Worm (Caenorhabditis elegans) whole organism, young adult: ENCODE measurements around the gene K08F8.15.

ENCODE experiments used
- C06A6.2 ChIP-seq: fragments of 200-800 bp; sonication (Bioruptor generic); conservative IDR thresholded peaks from 2 replicates; pipeline ENCODE4 v1.3.6; 2022; ENCODE audit warnings: missing genetic modification characterization, missing compliant biosample characterization
- D2030.7 ChIP-seq: fragments of 200-800 bp; sonication (Bioruptor generic); IDR thresholded peaks from 2 replicates; pipeline ENCODE4 v1.3.6; 2022; ENCODE audit warnings: missing genetic modification reagents, missing genetic modification characterization, missing compliant biosample characterization
- F52B5.7 ChIP-seq: sonication (generic microtip); optimal IDR thresholded peaks from 2 replicates; lab custom pipeline; 2016; ENCODE audit warnings: mild to moderate bottlenecking, missing genetic modification characterization, missing compliant biosample characterization
- K12H6.12 ChIP-seq: fragments of 200-800 bp; sonication (Bioruptor generic); optimal IDR thresholded peaks from 2 replicates; lab custom pipeline; 2018; ENCODE audit warnings: mild to moderate bottlenecking, missing genetic modification characterization, missing compliant biosample characterization
- T07F8.4 ChIP-seq: sonication (generic microtip); optimal IDR thresholded peaks from 2 replicates; lab custom pipeline; 2016; ENCODE audit warnings: mild to moderate bottlenecking, missing genetic modification characterization, moderate library complexity, missing compliant biosample characterization
- T26A5.8 ChIP-seq: sonication (generic microtip); optimal IDR thresholded peaks from 2 replicates; lab custom pipeline; 2016; ENCODE audit warnings: missing genetic modification characterization, missing compliant biosample characterization
- Y53F4B.3 ChIP-seq: fragments of 200-800 bp; sonication (Bioruptor generic); IDR thresholded peaks from 2 replicates; pipeline ENCODE4 v1.3.6; 2022; ENCODE audit warnings: missing genetic modification reagents, missing genetic modification characterization, missing compliant biosample characterization
- Y56A3A.18 ChIP-seq: fragments of 200-800 bp; sonication (Bioruptor generic); IDR thresholded peaks from 2 replicates; pipeline ENCODE4 v1.3.6; 2022; ENCODE audit warnings: missing genetic modification reagents, missing genetic modification characterization, missing compliant biosample characterization
- Y95B8A.8 ChIP-seq: fragments of 200-800 bp; sonication (Bioruptor generic); IDR thresholded peaks from 2 replicates; pipeline ENCODE4 v1.3.6; 2022; ENCODE audit warnings: missing genetic modification reagents, missing genetic modification characterization, missing compliant biosample characterization
- akir-1 ChIP-seq: fragments of 200-800 bp; sonication (Bioruptor generic); optimal IDR thresholded peaks from 2 replicates; lab custom pipeline; 2018; ENCODE audit warnings: mild to moderate bottlenecking, missing genetic modification characterization, moderate library complexity, missing compliant biosample characterization
- ama-1 ChIP-seq, 3 experiments: fragments of 150-350 bp in 1 of 3; sonication (generic microtip) in 2 of 3; optimal IDR thresholded peaks; 2 replicates each; lab custom pipeline; 2014 to 2018; ENCODE audit warnings: missing biosample characterization in 2 of 3, missing genetic modification characterization in 2 of 3, missing genetic modification reagents in 2 of 3
- aptf-2 ChIP-seq: fragments of 200-800 bp; sonication (Bioruptor generic); conservative IDR thresholded peaks from 2 replicates; pipeline ENCODE4 v1.3.6; 2022; ENCODE audit warnings: missing genetic modification reagents, missing genetic modification characterization, missing compliant biosample characterization
- atf-7 ChIP-seq: sonication (generic microtip); optimal IDR thresholded peaks from 2 replicates; lab custom pipeline; 2017; ENCODE audit warnings: mild to moderate bottlenecking, missing genetic modification characterization, missing compliant biosample characterization
- athp-1 ChIP-seq: sonication (generic microtip); optimal IDR thresholded peaks from 2 replicates; lab custom pipeline; 2017; ENCODE audit warnings: mild to moderate bottlenecking, missing genetic modification characterization, missing compliant biosample characterization
- attf-5 ChIP-seq: fragments of 200-800 bp; sonication (Bioruptor generic); optimal IDR thresholded peaks from 2 replicates; lab custom pipeline; 2018; ENCODE audit warnings: mild to moderate bottlenecking, missing genetic modification characterization, missing compliant biosample characterization
- cebp-1 ChIP-seq, 2 experiments: fragments of 200-800 bp in 1 of 2; sonication (Bioruptor generic) in 1 of 2; sonication (generic microtip) in 1 of 2; IDR thresholded peaks in 1 of 2; optimal IDR thresholded peaks in 1 of 2; 2 replicates each; pipeline versions ENCODE4 v1.3.6 to Lab custom; 2017 to 2022; ENCODE audit warnings: missing compliant biosample characterization in 2 of 2, missing genetic modification characterization in 2 of 2, mild to moderate bottlenecking in 1 of 2, missing genetic modification reagents in 1 of 2, moderate library complexity in 1 of 2
- chd-7 ChIP-seq: sonication (generic microtip); optimal IDR thresholded peaks from 2 replicates; lab custom pipeline; 2016; ENCODE audit warnings: mild to moderate bottlenecking, missing genetic modification characterization, moderate library complexity, missing compliant biosample characterization
- die-1 ChIP-seq: sonication (generic microtip); optimal IDR thresholded peaks from 2 replicates; lab custom pipeline; 2016; ENCODE audit warnings: missing genotype, mild to moderate bottlenecking, missing genetic modification characterization, missing compliant biosample characterization
- dox-1 ChIP-seq: fragments of 200-800 bp; sonication (Bioruptor generic); IDR thresholded peaks from 2 replicates; pipeline ENCODE4 v1.3.6; 2022; ENCODE audit warnings: missing genetic modification reagents, missing genetic modification characterization, missing compliant biosample characterization
- dpl-1 ChIP-seq: fragments of 150-350 bp; optimal IDR thresholded peaks from 2 replicates; lab custom pipeline; 2014; ENCODE audit warnings: missing biosample characterization, missing genetic modification reagents, missing genetic modification characterization
- egl-44 ChIP-seq: fragments of 200-800 bp; sonication (Bioruptor generic); IDR thresholded peaks from 2 replicates; pipeline ENCODE4 v1.3.6; 2022; ENCODE audit warnings: missing genetic modification reagents, missing genetic modification characterization, missing compliant biosample characterization
- egrh-3 ChIP-seq: fragments of 200-800 bp; sonication (Bioruptor generic); IDR thresholded peaks from 2 replicates; pipeline ENCODE4 v1.3.6; 2022; ENCODE audit warnings: missing genetic modification reagents, missing genetic modification characterization, missing compliant biosample characterization
- fkh-3 ChIP-seq: sonication (generic microtip); optimal IDR thresholded peaks from 2 replicates; lab custom pipeline; 2016; ENCODE audit warnings: mild to moderate bottlenecking, missing genetic modification characterization, missing compliant biosample characterization
- hmg-20 ChIP-seq: fragments of 200-800 bp; sonication (Bioruptor generic); IDR thresholded peaks from 2 replicates; pipeline ENCODE4 v1.3.6; 2022; ENCODE audit warnings: missing genetic modification reagents, missing genetic modification characterization, missing compliant biosample characterization
- hrde-1 ChIP-seq: sonication (generic microtip); optimal IDR thresholded peaks from 2 replicates; lab custom pipeline; 2016; ENCODE audit warnings: missing genetic modification characterization, mild to moderate bottlenecking, missing compliant biosample characterization, moderate library complexity, missing genotype, missing genetic modification reagents, borderline replicate concordance
- lag-1 ChIP-seq: fragments of 200-800 bp; sonication (Bioruptor generic); IDR thresholded peaks from 2 replicates; pipeline ENCODE4 v1.3.6; 2022; ENCODE audit warnings: missing genetic modification reagents, missing genetic modification characterization, missing compliant biosample characterization
- let-526 ChIP-seq: fragments of 200-800 bp; sonication (Bioruptor generic); IDR thresholded peaks from 2 replicates; pipeline ENCODE4 v1.3.6; 2022; ENCODE audit warnings: missing genetic modification reagents, missing genetic modification characterization, missing compliant biosample characterization
- let-607 ChIP-seq, 2 experiments: fragments of 200-800 bp in 1 of 2; sonication (Bioruptor generic) in 1 of 2; sonication (generic microtip) in 1 of 2; optimal IDR thresholded peaks; 2 replicates each; lab custom pipeline; 2016 to 2018; ENCODE audit warnings: mild to moderate bottlenecking in 2 of 2, missing compliant biosample characterization in 2 of 2, missing genetic modification characterization in 2 of 2, moderate library complexity in 2 of 2, missing genotype in 1 of 2
- lin-26 ChIP-seq: fragments of 200-800 bp; sonication (Bioruptor generic); IDR thresholded peaks from 2 replicates; pipeline ENCODE4 v1.3.6; 2022; ENCODE audit warnings: missing genetic modification reagents, missing genetic modification characterization, missing compliant biosample characterization
- lin-54 ChIP-seq: fragments of 200-800 bp; sonication (Bioruptor generic); optimal IDR thresholded peaks from 2 replicates; lab custom pipeline; 2018; ENCODE audit warnings: mild to moderate bottlenecking, missing genetic modification characterization, missing compliant biosample characterization
- lsl-1 ChIP-seq: fragments of 200-800 bp; sonication (Bioruptor generic); optimal IDR thresholded peaks from 2 replicates; lab custom pipeline; 2018; ENCODE audit warnings: mild to moderate bottlenecking, missing genetic modification characterization, moderate library complexity, missing compliant biosample characterization
- madf-3 ChIP-seq: fragments of 200-800 bp; sonication (Bioruptor generic); IDR thresholded peaks from 2 replicates; pipeline ENCODE4 v1.3.6; 2022; ENCODE audit warnings: missing genetic modification reagents, missing genetic modification characterization, missing compliant biosample characterization
- mel-28 ChIP-seq: sonication (generic microtip); optimal IDR thresholded peaks from 2 replicates; lab custom pipeline; 2016; ENCODE audit warnings: borderline replicate concordance, mild to moderate bottlenecking, missing genetic modification characterization, missing compliant biosample characterization
- mxl-1 ChIP-seq: sonication (generic microtip); optimal IDR thresholded peaks from 2 replicates; lab custom pipeline; 2016; ENCODE audit warnings: missing genetic modification characterization, missing compliant biosample characterization
- nhr-27 ChIP-seq: fragments of 200-800 bp; sonication (Bioruptor generic); optimal IDR thresholded peaks from 2 replicates; lab custom pipeline; 2018; ENCODE audit warnings: mild to moderate bottlenecking, missing genetic modification characterization, moderate library complexity, missing compliant biosample characterization
- nhr-90 ChIP-seq: sonication (generic microtip); optimal IDR thresholded peaks from 2 replicates; lab custom pipeline; 2016; ENCODE audit warnings: missing genotype, mild to moderate bottlenecking, missing genetic modification characterization, missing compliant biosample characterization
- rpc-1 ChIP-seq, 2 experiments: fragments of 150-350 bp in 1 of 2; sonication (generic microtip) in 1 of 2; optimal IDR thresholded peaks; 2 replicates each; lab custom pipeline; 2014 to 2018; ENCODE audit warnings: missing biosample characterization in 1 of 2, missing genetic modification characterization in 1 of 2, missing genetic modification reagents in 1 of 2, missing genotype in 1 of 2
- snpc-4 ChIP-seq, 5 experiments: fragments of 150-350 bp in 1 of 5; sonication (generic microtip) in 4 of 5; optimal IDR thresholded peaks; 2 replicates each; lab custom pipeline; 2014 to 2018; ENCODE audit warnings: missing genetic modification characterization in 5 of 5, missing biosample characterization in 3 of 5, antibody characterized with exemption in 2 of 5, mild to moderate bottlenecking in 2 of 5, missing compliant biosample characterization in 2 of 5, missing genotype in 2 of 5, moderate library complexity in 2 of 5, missing genetic modification reagents in 1 of 5
- tbp1 ChIP-seq: fragments of 200-800 bp; sonication (Bioruptor generic); optimal IDR thresholded peaks from 2 replicates; lab custom pipeline; 2018; ENCODE audit warnings: mild to moderate bottlenecking, missing genetic modification characterization, missing compliant biosample characterization
- zfh-2 ChIP-seq: fragments of 200-800 bp; sonication (Bioruptor generic); conservative IDR thresholded peaks from 2 replicates; pipeline ENCODE4 v1.3.6; 2022; ENCODE audit warnings: missing genetic modification reagents, missing genetic modification characterization, missing compliant biosample characterization
- ztf-25 ChIP-seq: fragments of 200-800 bp; sonication (Bioruptor generic); IDR thresholded peaks from 2 replicates; pipeline ENCODE4 v1.3.6; 2022; ENCODE audit warnings: missing genetic modification reagents, missing genetic modification characterization, missing compliant biosample characterization
- ztf-3 ChIP-seq: fragments of 200-800 bp; sonication (Bioruptor generic); optimal IDR thresholded peaks from 2 replicates; lab custom pipeline; 2018; ENCODE audit warnings: mild to moderate bottlenecking, missing genetic modification characterization, missing compliant biosample characterization

The K08F8.15 gene

DNA sequence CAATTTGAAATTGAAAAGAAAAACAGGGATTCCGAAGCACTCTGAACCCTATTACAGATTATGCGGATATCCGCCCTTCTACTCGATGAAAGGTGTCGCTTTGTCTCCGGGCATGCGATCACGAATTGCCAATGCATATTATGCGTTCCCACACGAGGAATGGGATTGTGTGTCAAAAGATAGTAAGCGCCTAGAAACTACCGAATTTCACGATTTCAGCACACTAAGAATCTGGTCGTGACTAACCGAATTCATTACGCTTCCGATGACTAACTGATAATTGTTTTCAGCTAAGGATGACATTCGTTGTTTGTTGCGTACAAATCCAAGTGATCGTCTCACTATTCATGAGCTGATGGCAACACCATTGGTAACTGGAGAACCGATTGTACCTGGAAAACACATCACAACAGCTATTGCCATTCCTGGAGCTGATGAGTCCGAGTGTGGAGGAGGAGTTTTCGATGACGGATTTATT lies 20.3 kb upstream of the K08F8.15 start (continued):
- no peak; the same call in 1 of the 2 replicates for TF ChIP-seq Y53F4B.3 (GFP tag; lab: Robert Waterston, UW)
- TF ChIP-seq, all 124 proteins: peak for 33

DNA sequence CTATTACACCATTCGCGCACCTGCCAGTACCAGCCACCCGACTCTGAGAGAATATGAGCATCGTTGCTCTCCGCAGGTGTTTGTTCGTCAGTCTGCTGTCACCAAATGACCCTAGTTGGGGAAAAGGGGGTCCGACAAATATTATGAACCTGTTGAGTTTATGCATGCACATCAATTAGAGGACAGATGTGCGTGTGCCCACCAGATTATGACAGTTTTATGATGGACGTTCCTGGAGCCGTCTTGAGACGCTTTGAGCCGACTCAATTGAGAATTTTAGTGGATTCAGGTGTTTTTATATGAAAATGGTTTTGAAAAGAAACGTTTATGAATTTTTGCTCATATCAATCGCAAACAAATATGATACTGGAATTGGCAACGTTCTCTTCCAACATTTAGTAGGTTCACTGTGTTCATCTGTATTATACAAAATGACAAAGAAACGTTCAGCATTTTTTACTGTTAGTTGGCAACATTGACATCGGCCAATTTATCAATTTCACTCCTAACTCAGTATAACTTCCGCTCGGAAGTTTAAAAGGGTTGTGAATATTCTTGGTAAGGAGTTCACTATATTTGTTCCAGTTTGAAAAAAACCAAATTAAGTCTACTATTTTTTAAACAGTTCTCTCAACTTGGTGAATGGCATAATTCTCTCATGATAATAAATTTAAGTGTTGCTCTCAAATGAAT lies 19.2 kb upstream of the K08F8.15 start:
- peak; percentile 88 for TF ChIP-seq lin-26 (GFP tag; lab: Robert Waterston, UW)
- TF ChIP-seq Y95B8A.8 (GFP tag; lab: Robert Waterston, UW) = peak; percentile 82; the same call in 1 of the 2 replicates
- peak; percentile 63 for TF ChIP-seq mxl-1
- peak; percentile 51; the same call in 1 of the 2 replicates for TF ChIP-seq cebp-1 (GFP tag; IDR thresholded peaks at IDR 0.05; lab: Robert Waterston, UW)
- TF ChIP-seq cebp-1 (tag; optimal IDR thresholded peaks at IDR 0.05; lab: Kevin White, UChicago) = peak; percentile 86
- TF ChIP-seq egrh-3 = no peak
- TF ChIP-seq ztf-3 (GFP tag; lab: Kevin White, UChicago) = peak; percentile 77
- TF ChIP-seq dpl-1 (GFP tag; lab: Kevin White, UChicago) = peak; percentile 5
- peak; percentile 86; the same call in 1 of the 2 replicates for TF ChIP-seq Y56A3A.18 (GFP tag; lab: Robert Waterston, UW)
- TF ChIP-seq lag-1 (GFP tag; lab: Robert Waterston, UW) = no peak
- no peak for TF ChIP-seq fkh-3
- TF ChIP-seq F52B5.7 (tag; lab: Kevin White, UChicago) = peak; percentile 85
- peak; percentile 12 for TF ChIP-seq mel-28 (tag; lab: Kevin White, UChicago)
- TF ChIP-seq rpc-1 (optimal IDR thresholded peaks at IDR 0.05; lab: Kevin White, UChicago) = no peak
- TF ChIP-seq rpc-1 (tag; optimal IDR thresholded peaks at IDR 0.05; lab: Kevin White, UChicago) = no peak
- peak; percentile 75 for TF ChIP-seq dox-1
- TF ChIP-seq tbp1 (GFP tag; lab: Kevin White, UChicago) = peak; percentile 54
- TF ChIP-seq lin-54 (GFP tag; lab: Kevin White, UChicago) = peak; percentile 46
- peak; percentile 6 for TF ChIP-seq T07F8.4 (tag; lab: Kevin White, UChicago)
- TF ChIP-seq T26A5.8 (tag; lab: Kevin White, UChicago) = no peak
- no peak for TF ChIP-seq snpc-4 (GFP tag; optimal IDR thresholded peaks at IDR 0.05; lab: Kevin White, UChicago)
- peak in 1 of 4 experiments; percentile 25 for TF ChIP-seq snpc-4 (tag; optimal IDR thresholded peaks at IDR 0.05; lab: Kevin White, UChicago)
- peak; percentile 39 to 41 for TF ChIP-seq let-607 (tag; optimal IDR thresholded peaks at IDR 0.05; lab: Kevin White, UChicago)
- 0 out of 2 replicates have a peak, but pooled peaks have one; percentile 10 for TF ChIP-seq egl-44 (GFP tag; lab: Robert Waterston, UW)
- TF ChIP-seq hmg-20 (GFP tag; lab: Robert Waterston, UW) = peak; percentile 36; the same call in 1 of the 2 replicates
- TF ChIP-seq zfh-2 (GFP tag; lab: Robert Waterston, UW) = peak; percentile 70
- TF ChIP-seq K12H6.12 = peak; percentile 75
- peak; percentile 19 for TF ChIP-seq akir-1 (GFP tag; lab: Kevin White, UChicago)
- peak; percentile 70 for TF ChIP-seq attf-5 (GFP tag; lab: Kevin White, UChicago)
- TF ChIP-seq hrde-1 (tag; lab: Kevin White, UChicago) = no peak
- peak; percentile 88 for TF ChIP-seq nhr-90 (tag; lab: Kevin White, UChicago)
- TF ChIP-seq C06A6.2 (GFP tag; lab: Robert Waterston, UW) = peak; percentile 50
- TF ChIP-seq chd-7 (tag; lab: Kevin White, UChicago) = peak; percentile 86
- TF ChIP-seq lsl-1 (GFP tag; lab: Kevin White, UChicago) = no peak
- TF ChIP-seq nhr-27 (tag; lab: Kevin White, UChicago) = peak; percentile 54
- no peak for TF ChIP-seq athp-1 (tag; lab: Kevin White, UChicago)
- TF ChIP-seq ama-1 (optimal IDR thresholded peaks at IDR 0.05; lab: Kevin White, UChicago) = peak; percentile 96
- no peak for TF ChIP-seq ama-1 (GFP tag; optimal IDR thresholded peaks at IDR 0.05; lab: Kevin White, UChicago)
- TF ChIP-seq madf-3 (GFP tag; lab: Robert Waterston, UW) = peak; percentile 66; the same call in 1 of the 2 replicates
- peak; percentile 51 for TF ChIP-seq let-526
- peak; percentile 2 for TF ChIP-seq atf-7 (tag; lab: Kevin White, UChicago)
- TF ChIP-seq die-1 = peak; percentile 40
- TF ChIP-seq D2030.7 = no peak
- peak; percentile 59; the same call in 1 of the 2 replicates for TF ChIP-seq aptf-2
- TF ChIP-seq ztf-25 (GFP tag; lab: Robert Waterston, UW) = peak; percentile 50; the same call in 1 of the 2 replicates
